Worm (Caenorhabditis elegans): ENCODE data around the gene hlh-8.
A peak's percentile ranks its signal among the peaks of the same experiment; 100 is the strongest.

The hlh-8 gene

DNA sequence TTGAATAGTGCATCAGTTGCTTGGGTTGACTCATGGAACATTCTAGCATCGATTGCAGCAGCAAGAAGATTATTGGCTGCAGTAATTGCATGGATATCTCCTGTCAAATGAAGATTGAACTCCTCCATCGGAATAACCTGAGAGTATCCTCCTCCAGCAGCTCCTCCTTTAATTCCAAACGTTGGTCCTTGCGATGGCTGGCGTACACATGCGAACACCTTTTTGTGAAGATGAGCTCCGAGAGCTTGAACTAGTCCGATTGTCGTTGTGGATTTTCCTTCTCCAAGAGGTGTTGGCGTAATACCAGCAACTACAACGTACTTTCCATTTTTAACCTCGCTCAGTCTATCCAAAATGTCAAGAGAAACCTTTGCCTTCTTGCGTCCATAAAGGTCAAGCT lies 33.6 kb upstream of the hlh-8 start:
- TF ChIP-seq drap-1 (GFP tag; optimal IDR thresholded peaks at IDR 0.05) (no peak), elt-1 (tag; optimal IDR thresholded peaks at IDR 0.05; ENCODE audit: borderline replicate concordance, insufficient read depth) (no peak), mep-1 (tag; optimal IDR thresholded peaks at IDR 0.05) (no peak), cnd-1 (tag; optimal IDR thresholded peaks at IDR 0.05) (no peak), flh-1 (GFP tag; optimal IDR thresholded peaks at IDR 0.05) (no peak), lsy-2 (tag; optimal IDR thresholded peaks at IDR 0.05) (no peak), mab-5 (tag; optimal IDR thresholded peaks at IDR 0.05) (no peak), sem-2 (GFP tag; optimal IDR thresholded peaks at IDR 0.05) (no peak), elt-3 (tag; optimal IDR thresholded peaks at IDR 0.05) (no peak), ztf-11 (tag; optimal IDR thresholded peaks at IDR 0.05) (no peak), pha-4 (tag; optimal IDR thresholded peaks at IDR 0.05) (no peak), snpc-4 (tag; optimal IDR thresholded peaks at IDR 0.05) (no peak), lin-32 (GFP tag; optimal IDR thresholded peaks at IDR 0.05) (no peak), M03D4.4 (tag; optimal IDR thresholded peaks at IDR 0.05) (no peak), blmp-1 (tag; optimal IDR thresholded peaks at IDR 0.05) (no peak)

DNA sequence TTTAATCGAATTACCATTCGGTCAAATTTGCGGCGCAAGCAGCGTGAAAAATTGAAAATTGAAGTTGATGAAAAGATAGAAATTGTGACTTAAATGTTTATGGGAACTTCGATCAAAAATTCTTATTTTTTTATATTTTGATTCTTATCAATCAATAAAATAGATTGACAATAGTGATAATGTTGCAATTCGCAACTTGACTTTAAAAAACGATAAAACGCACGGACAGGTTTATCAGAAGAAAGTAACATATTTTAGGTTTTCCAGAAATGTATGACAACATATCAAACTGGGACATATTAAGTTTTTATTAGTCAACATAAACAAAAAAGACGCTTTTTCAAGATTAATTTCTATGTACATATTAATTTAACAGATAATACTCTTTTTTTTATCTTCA lies 32.9 kb upstream of the hlh-8 start:
- TF ChIP-seq ceh-43 (GFP tag; optimal IDR thresholded peaks at IDR 0.05) (no peak), M03D4.4 (tag; optimal IDR thresholded peaks at IDR 0.05) (no peak), mab-5 (tag; optimal IDR thresholded peaks at IDR 0.05) (no peak), mls-2 (tag; optimal IDR thresholded peaks at IDR 0.05) (no peak), ceh-39 (tag; optimal IDR thresholded peaks at IDR 0.05) (no peak), pha-4 (tag; optimal IDR thresholded peaks at IDR 0.05) (no peak)

DNA sequence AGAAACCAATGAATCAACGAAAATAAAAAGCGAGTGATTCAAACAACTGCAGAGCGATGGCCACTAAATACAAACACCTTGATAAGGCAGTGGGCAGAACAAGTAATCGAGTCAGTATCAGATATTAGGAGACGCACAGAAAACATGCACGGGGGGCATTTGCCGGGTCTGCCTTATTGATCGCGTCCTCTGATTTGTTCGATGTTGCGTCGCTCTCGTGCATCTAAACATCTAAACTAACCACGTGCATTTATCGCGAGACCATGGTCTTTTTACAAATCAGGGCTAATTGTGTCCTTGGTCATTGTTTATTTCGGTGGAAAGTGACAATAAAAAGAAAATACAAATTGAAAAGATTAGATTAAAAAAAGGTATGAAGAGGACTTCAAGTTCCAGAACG lies 32.3 kb upstream of the hlh-8 start, which contains the start of gene K07E3.4:
Gene K07E3.4 (minus strand): TSS at position 100 of the 400 bp plus-strand sequence.
- TF ChIP-seq flh-1 (GFP tag; optimal IDR thresholded peaks at IDR 0.05) (no peak), drap-1 (GFP tag; optimal IDR thresholded peaks at IDR 0.05) (no peak), lin-13 (tag; optimal IDR thresholded peaks at IDR 0.05) (no peak), elt-1 (tag; optimal IDR thresholded peaks at IDR 0.05; ENCODE audit: borderline replicate concordance, insufficient read depth) (peak; percentile 9), nhr-12 (tag; optimal IDR thresholded peaks at IDR 0.05) (no peak), unc-39 (tag; optimal IDR thresholded peaks at IDR 0.05) (no peak), nhr-237 (tag; optimal IDR thresholded peaks at IDR 0.05) (no peak)

DNA sequence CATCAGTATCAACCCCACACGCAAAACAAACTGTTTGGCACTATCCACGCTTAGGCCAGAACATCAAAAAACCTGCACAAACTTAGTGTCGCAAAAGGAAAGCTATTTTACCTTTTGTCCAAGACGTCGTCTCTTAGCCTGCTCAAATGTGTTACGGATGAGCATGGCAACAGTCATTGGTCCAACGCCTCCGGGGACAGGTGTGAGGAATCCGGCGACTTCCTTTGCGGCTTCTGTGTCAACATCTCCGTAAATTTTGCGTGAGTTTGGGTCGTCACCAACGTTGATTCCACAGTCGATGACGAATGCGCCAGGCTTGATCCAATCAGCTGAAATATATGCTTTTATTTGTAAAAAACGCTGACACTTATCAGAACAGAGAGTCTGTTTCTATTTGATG lies 31.6 kb upstream of the hlh-8 start:
- TF ChIP-seq nhr-2 (tag; optimal IDR thresholded peaks at IDR 0.05) (no peak), ceh-83 (GFP tag; optimal IDR thresholded peaks at IDR 0.05) (no peak), mab-5 (tag; optimal IDR thresholded peaks at IDR 0.05) (no peak), zip-8 (tag; optimal IDR thresholded peaks at IDR 0.05) (no peak), ceh-43 (GFP tag; optimal IDR thresholded peaks at IDR 0.05) (no peak), mep-1 (tag; optimal IDR thresholded peaks at IDR 0.05) (no peak), lsy-2 (tag; optimal IDR thresholded peaks at IDR 0.05) (no peak), unc-39 (tag; optimal IDR thresholded peaks at IDR 0.05) (no peak), M03D4.4 (tag; optimal IDR thresholded peaks at IDR 0.05) (no peak), lin-32 (GFP tag; optimal IDR thresholded peaks at IDR 0.05) (no peak)

DNA sequence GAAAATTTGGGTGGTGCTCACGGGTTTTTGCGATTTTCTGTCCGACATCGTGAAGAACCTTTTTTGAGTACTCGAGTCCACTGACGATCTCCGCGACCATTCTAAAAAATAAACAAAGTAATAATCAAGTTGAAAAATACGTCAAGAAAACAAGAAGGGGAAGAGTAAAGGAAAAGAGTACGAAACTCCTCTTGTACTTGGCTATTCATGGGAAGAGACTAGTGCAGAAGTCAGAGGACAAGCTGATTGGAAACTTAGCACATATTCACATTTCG lies 29.9 kb upstream of the hlh-8 start, which contains the start of gene dao-3:
Gene dao-3 (minus strand): TSS at position 101 of the 275 bp plus-strand sequence.
- TF ChIP-seq nhr-76 (tag; optimal IDR thresholded peaks at IDR 0.05) (no peak), sem-2 (GFP tag; optimal IDR thresholded peaks at IDR 0.05) (no peak), zip-8 (tag; optimal IDR thresholded peaks at IDR 0.05) (no peak), lsy-2 (tag; optimal IDR thresholded peaks at IDR 0.05) (no peak), ceh-83 (GFP tag; optimal IDR thresholded peaks at IDR 0.05) (no peak), unc-39 (tag; optimal IDR thresholded peaks at IDR 0.05) (no peak), nhr-28 (tag; optimal IDR thresholded peaks at IDR 0.05) (no peak), ceh-39 (tag; optimal IDR thresholded peaks at IDR 0.05) (no peak), M03D4.4 (tag; optimal IDR thresholded peaks at IDR 0.05) (no peak), nhr-2 (tag; optimal IDR thresholded peaks at IDR 0.05) (no peak), elt-3 (tag; optimal IDR thresholded peaks at IDR 0.05) (no peak)

DNA sequence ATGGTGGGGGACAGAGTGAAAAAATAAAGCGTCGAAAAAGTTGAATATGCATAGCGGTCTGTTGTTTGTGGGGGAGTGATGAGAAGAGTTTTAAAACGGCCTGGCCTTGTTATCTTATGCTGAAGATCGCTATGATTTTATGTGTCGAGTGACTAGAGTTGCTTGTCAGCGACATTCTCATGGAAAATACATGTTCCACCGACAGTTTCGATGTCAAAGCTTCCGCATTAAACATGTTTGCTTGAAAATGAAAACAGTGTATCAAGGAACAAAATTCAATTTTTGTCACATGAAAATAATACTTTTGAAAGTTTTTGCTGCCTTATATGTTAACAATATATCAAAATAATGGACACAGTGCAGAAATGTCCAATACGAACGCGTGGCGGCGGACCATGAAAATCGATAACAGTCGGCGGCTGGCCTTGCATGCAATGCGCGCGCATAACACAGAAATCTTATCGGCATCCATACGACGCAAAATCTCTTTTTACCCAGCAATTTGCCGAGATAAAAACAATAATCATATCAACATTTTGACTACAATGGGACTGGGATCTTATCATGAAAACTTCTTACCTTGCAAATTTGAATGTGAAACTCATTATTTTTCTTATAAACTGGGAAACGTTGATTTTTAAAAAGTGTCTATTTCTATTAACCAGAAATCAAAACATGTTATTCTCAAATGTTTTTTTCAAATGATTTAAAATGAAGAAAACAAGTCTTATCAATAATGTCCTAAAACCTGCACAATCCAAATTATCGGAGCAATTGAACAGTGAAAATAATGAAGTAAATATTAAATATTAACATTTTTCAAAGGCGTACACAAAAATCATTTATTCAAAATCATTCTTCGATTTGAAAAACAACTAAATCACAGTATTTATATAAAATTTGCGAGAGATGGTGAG lies 29.3 kb upstream of the hlh-8 start:
- no peak for TF ChIP-seq sem-2 (GFP tag; optimal IDR thresholded peaks at IDR 0.05)
- peak; percentile 65 for TF ChIP-seq elt-1 (tag; optimal IDR thresholded peaks at IDR 0.05; ENCODE audit: borderline replicate concordance, insufficient read depth)
